Worm (Caenorhabditis elegans) whole organism, L3 larva: Measurements from ENCODE around the gene faxc-1.

Source experiments
- ceh-16 ChIP-seq: sonication (generic microtip); optimal IDR thresholded peaks from 2 replicates; lab custom pipeline; 2017; ENCODE audit warnings: missing biosample characterization, missing genetic modification characterization
- elt-3 ChIP-seq, 3 experiments: fragments of 150-350 bp in 1 of 3; sonication (generic microtip) in 2 of 3; optimal IDR thresholded peaks; 2 replicates in 2 of 3; 4 replicates in 1 of 3; lab custom pipeline; 2014 to 2017; ENCODE audit warnings: missing biosample characterization in 3 of 3, missing genetic modification characterization in 3 of 3
- fkh-10 ChIP-seq: sonication (generic microtip); optimal IDR thresholded peaks from 2 replicates; lab custom pipeline; 2017; ENCODE audit warnings: missing biosample characterization, missing genetic modification reagents, missing genetic modification characterization
- lin-39 ChIP-seq: fragments of 150-350 bp; optimal IDR thresholded peaks from 2 replicates; lab custom pipeline; 2018; ENCODE audit warnings: missing biosample characterization, missing genetic modification reagents, missing genetic modification characterization
- nhr-11 ChIP-seq: fragments of 150-350 bp; optimal IDR thresholded peaks from 2 replicates; lab custom pipeline; 2014; ENCODE audit warnings: missing biosample characterization, missing genetic modification characterization
- nhr-43 ChIP-seq: sonication (generic microtip); optimal IDR thresholded peaks from 2 replicates; lab custom pipeline; 2016; ENCODE audit warnings: mild to moderate bottlenecking, missing genetic modification characterization, missing compliant biosample characterization; ENCODE audit not compliant: poor library complexity, severe bottlenecking
- nhr-77 ChIP-seq: fragments of 150-350 bp; optimal IDR thresholded peaks from 2 replicates; lab custom pipeline; 2014; ENCODE audit warnings: missing biosample characterization, missing genetic modification characterization
- snpc-4 ChIP-seq: fragments of 150-350 bp; optimal IDR thresholded peaks from 2 replicates; lab custom pipeline; 2014; ENCODE audit warnings: missing biosample characterization, missing genetic modification characterization
- unc-62 ChIP-seq: fragments of 150-350 bp; sonication (generic microtip); optimal IDR thresholded peaks from 4 replicates; lab custom pipeline; 2014; ENCODE audit warnings: missing biosample characterization, missing genetic modification reagents, missing genetic modification characterization
- ztf-11 ChIP-seq: fragments of 150-350 bp; optimal IDR thresholded peaks from 2 replicates; lab custom pipeline; 2014; ENCODE audit warnings: missing biosample characterization, missing genetic modification characterization

DNA sequence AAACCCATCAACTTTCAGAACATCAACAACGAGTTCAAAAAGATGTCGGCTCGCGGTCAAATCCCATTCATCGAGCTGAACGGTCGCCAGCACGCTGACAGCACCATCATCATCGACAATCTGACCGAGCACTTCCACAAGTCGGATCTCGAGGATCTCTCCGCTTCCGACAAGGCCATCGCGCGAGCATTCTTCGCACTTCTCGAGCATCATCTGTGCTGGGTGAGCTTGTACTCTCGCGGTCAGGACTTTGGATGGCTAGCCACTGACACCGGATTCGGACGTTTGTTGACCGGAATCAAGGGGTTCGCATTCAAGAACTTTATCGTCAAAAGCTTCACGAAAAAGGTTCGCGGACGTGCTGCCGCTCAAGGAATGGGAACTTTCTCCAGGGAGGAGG is 855 bp downstream of the faxc-1 start:
- TF ChIP-seq snpc-4 (tag; lab: Kevin White, UChicago) = no peak
- no peak for TF ChIP-seq lin-39 (tag; lab: Kevin White, UChicago)
- TF ChIP-seq nhr-11 = no peak
- TF ChIP-seq ztf-11 (tag; lab: Kevin White, UChicago) = no peak
- TF ChIP-seq fkh-10 (GFP tag; lab: Kevin White, UChicago) = no peak
- no peak for TF ChIP-seq ceh-16 (tag; lab: Kevin White, UChicago)
- TF ChIP-seq elt-3 (tag; optimal IDR thresholded peaks at IDR 0.05; lab: Kevin White, UChicago) = no peak
- TF ChIP-seq unc-62 (GFP tag; lab: Kevin White, UChicago) = no peak
- TF ChIP-seq nhr-77 = no peak
- no peak for TF ChIP-seq nhr-43 (tag; lab: Kevin White, UChicago)
